Worm (Caenorhabditis elegans) whole organism, L1 larva: ENCODE measurements around the gene ZK688.1.

Source experiments
- lin-15B ChIP-seq: fragments of 150-350 bp; sonication (generic microtip); optimal IDR thresholded peaks from 3 replicates; lab custom pipeline; 2014; ENCODE audit warnings: missing biosample characterization, missing genetic modification characterization
- unc-30 ChIP-seq: sonication (generic microtip); optimal IDR thresholded peaks from 2 replicates; lab custom pipeline; 2017; ENCODE audit warnings: missing biosample characterization, missing genetic modification characterization

ce11 chrIII:7948802-7949201 lies 39.4 kb downstream of the ZK688.1 start, which contains the start of gene col-90:
- TF ChIP-seq unc-30 (tag; lab: Kevin White, UChicago) (no peak), lin-15B (tag; lab: Kevin White, UChicago) (no peak)
